Fruit fly (Drosophila melanogaster): Measurements from ENCODE around the gene Jarid2.

Jarid2 gene

DNA sequence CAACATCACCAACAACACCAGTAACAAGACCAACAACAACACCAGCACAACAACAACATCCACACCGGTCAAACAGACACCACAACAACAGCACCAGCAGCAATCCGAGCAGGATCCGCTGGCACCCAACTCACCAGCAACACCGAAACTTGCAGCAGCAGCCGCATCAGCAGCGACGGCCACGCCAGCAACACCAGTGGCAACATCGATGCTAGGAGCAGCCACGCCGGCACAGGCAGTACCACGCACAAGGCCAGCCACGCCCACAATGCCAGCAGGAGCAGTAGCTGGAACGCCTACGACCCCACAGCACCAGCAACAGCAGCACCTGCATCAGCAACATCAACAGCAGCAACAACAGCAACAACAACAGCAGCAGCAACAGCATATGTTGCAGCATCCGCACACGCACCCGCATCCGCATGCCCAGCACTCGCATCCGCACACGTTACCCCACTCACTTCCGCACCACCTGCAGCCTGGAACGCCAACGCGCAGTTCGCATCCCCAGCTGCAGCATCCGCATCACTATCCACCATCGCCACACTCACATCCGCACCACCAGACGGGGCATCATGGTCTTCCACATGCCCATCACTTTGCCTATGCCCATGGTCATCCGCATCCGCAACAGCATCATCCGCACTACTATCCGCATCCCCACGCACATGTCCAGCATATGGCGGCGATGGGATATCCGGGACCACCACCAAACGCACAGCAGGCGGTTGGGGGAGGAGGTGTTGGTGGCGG is 5.5 kb upstream of the Jarid2 start:
- TF ChIP-seq CG17801 (GFP tag; optimal IDR thresholded peaks at IDR 0.05; ENCODE audit: partially characterized antibody), result no peak

DNA sequence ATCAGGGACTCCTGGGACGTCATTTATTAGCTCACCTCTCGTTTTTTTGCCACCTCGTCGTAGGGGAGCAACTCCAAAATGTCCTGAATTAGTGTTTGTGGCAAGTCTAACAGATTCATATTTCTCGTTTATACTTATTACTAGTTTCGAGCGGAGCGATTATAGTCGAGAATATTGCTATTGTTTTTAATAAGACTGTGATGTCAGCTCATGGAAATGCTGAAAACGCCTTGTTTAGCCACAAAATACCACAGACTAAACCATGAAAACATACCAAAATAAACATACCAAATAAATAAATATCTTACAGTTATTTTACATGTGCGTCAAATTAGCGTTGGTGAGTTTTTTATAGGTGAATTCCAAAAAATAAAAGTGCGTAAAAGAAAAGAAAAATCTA is 10.7 kb downstream of the Jarid2 start, which contains the start of gene pall:
Gene pall (minus strand): TSS at position 205 of the 400 bp plus-strand sequence.
- TF ChIP-seq CG17801 (GFP tag; optimal IDR thresholded peaks at IDR 0.05; ENCODE audit: partially characterized antibody), result peak; percentile 28

DNA sequence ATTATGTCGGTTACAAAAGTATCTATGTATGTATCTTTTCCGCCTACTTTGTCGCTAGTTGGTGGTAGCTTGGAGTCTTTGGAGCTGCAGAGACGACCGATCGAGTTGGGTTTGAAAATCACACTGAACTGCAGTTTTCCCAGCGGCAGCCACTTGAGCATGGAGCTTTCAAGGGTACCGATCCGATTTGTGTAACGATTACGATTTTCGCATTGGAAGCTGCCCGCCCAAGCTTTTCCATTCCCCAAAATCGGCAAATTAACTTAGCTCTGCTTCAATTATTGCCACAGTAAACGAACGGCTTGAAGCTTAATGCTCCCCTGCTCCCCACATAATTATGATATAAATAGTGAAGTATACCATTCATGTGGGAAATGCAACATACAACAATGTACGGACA is 12.3 kb downstream of the Jarid2 start, which contains the start of gene CG32036:
Gene CG32036 (minus strand): TSS at position 101 of the 400 bp plus-strand sequence.
- TF ChIP-seq CG17801 (GFP tag; optimal IDR thresholded peaks at IDR 0.05; ENCODE audit: partially characterized antibody), result no peak

DNA sequence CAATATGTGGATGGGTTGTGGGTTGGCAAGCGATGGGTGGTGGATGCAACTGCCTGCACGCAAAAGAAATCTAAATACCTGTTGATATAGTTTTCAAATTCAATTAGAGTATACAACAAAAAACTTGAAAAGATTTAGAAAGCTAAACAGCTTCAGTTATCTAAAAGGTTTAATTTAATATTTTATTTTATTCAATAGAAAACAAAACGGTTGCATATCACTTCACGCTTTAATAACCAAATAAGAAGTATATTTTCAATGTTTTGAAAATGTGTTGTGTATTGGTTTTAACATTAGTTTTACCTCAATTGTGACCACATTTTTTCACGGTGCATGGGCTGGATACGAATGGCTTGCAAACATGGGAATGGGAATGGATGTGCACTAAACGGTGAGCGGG is 12.8 kb downstream of the Jarid2 start:
- TF ChIP-seq CG17801 (GFP tag; optimal IDR thresholded peaks at IDR 0.05; ENCODE audit: partially characterized antibody), result no peak

DNA sequence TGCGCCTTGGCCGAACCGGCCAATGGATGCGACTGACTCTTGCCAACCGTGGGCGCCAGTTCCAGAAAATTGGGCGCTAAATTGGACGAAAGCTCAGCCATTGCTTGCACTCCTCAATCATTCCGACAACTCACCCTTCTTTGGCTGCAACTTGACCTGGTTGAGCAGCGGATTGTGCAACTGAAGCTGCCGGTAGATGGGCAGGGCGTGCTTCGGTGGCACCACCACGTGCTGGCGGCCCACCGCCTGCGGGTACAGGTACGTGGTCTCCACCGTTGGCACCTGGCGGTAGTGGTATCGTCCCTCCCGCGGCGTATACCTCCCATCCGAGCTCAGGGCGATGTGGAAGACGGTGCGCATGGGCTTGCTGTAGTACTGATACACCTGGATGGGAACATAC is 13.6 kb downstream of the Jarid2 start:
- TF ChIP-seq CG17801 (GFP tag; optimal IDR thresholded peaks at IDR 0.05; ENCODE audit: partially characterized antibody), result no peak

DNA sequence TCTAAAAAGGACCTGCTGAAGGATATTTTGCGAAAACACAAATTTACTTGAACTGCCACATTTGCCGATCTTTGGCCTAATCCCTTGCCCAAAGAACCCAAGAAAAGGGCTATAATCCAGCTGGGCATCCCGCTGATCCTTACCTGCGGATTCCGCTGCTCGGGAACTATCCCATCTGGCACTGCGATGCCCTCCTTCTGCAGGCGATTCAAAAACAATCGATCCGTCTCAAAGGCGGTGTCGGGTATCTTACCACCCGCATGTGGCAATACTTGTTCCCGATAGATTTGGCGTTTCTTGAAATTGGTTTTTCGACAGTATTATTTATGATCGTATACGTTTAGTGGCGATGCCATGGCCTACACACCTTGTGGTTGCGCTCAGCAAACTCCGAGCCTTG is 14.5 kb downstream of the Jarid2 start:
- no peak for TF ChIP-seq CG17801 (GFP tag; optimal IDR thresholded peaks at IDR 0.05; ENCODE audit: partially characterized antibody)

DNA sequence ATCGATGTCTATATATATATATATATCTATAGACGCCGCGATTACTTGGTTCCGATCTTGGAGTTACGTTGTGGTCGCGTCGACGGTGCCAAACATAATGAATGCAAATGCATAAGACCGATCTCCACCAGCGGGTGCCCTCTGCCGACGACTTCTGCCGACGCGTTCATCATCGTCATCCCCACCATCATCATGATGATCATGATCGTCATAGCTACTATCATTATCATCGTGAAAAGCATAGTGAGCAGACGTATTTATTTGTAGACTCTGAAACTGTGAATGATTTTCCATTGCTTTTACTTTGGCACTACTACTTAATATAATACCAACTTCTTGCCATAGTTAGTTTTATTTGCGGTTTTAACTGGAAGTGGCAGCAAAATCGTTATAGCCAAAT is 15.3 kb downstream of the Jarid2 start, which contains the start of gene CG32037:
Gene CG32037 (minus strand): TSS at position 101 of the 400 bp plus-strand sequence.
- no peak for TF ChIP-seq CG17801 (GFP tag; optimal IDR thresholded peaks at IDR 0.05; ENCODE audit: partially characterized antibody)

DNA sequence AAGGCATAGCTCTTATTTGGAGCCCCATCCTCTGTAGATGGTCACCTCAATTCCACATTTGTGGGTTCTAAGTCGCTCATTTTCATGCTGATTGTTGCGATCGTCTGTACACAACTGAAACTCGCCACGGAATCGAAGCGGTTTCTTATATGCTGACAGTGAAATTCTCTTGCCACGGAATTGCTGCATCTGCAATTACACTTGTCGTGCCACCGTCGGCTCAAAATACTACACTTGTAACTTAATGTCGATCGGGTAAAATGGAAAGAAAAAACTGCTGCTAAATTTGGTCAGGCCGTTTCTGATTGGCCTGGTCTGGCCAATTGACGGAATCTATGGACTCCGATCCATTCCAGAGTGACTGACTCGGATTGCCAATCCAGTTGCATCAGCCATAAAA is 20.4 kb downstream of the Jarid2 start:
- TF ChIP-seq CG17801 (GFP tag; optimal IDR thresholded peaks at IDR 0.05; ENCODE audit: partially characterized antibody), result peak; percentile 78

DNA sequence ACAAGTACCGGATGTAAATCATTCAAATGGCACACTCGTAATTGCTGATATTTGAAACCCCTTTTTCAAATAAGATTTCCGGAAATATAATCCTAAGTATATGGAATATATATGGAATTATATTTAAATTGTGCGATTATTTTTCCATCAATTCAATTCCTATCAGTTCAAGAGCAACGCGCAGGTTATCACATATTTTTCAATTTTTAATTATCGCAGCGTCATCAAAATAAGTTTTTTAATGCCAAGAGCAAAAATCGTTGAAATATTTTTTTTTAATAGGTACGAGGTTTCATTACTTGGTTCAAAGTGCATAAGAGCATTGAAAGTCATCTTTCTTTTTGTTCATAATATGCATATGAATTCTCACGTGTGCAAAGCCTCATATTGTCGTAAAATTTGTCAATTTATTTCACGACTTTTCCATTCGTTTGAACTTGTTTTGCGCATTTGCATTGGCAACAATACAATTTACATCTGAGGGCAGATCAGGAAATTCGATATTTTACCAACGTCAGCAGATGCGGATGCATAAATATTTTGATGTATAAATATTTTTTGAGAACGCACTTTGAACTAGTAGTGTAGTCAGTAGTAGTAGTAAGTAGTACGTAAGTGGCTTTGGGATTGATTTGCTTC is 21.3 kb downstream of the Jarid2 start:
- no peak for TF ChIP-seq CG17801 (GFP tag; optimal IDR thresholded peaks at IDR 0.05; ENCODE audit: partially characterized antibody)

DNA sequence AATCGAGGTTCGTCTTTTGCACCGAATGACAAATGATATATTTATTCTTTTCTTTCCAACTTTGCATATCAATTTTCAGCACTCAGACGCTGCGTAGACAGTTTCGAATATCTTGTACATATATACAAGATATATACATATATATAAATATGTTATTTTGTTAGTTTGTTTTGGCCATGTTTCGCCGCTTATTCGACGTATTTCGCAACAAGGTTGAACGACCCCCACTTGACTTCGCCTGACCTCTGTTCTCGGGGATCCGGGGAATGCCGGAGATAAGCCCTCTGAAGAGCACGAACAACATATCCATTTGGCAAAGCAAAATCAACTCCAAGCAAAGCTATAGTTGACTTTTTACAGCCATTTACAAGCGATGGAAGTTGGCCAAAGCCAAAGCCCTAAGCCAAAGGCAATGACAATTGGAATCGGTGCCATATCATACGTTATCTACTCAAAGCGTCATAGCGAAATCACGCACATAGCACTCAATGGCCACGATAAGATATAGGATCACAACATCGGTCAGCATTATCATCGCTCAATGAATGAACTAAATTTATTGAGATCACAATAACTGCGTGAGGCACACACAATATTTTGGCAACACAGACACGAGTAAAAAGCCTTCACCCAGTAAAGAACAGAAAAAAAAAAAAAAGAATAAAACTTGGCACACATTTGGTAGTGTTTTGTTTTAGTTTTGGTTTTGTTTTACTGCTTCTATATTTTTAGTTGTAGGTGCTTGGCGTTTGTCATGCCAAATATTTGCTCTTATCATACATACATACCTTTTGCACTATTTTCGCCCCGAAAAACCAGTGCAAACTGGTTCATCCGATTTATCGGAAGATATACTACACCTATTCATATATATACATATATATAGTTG is 23.3 kb downstream of the Jarid2 start:
- no peak for TF ChIP-seq CG17801 (GFP tag; optimal IDR thresholded peaks at IDR 0.05; ENCODE audit: partially characterized antibody)

DNA sequence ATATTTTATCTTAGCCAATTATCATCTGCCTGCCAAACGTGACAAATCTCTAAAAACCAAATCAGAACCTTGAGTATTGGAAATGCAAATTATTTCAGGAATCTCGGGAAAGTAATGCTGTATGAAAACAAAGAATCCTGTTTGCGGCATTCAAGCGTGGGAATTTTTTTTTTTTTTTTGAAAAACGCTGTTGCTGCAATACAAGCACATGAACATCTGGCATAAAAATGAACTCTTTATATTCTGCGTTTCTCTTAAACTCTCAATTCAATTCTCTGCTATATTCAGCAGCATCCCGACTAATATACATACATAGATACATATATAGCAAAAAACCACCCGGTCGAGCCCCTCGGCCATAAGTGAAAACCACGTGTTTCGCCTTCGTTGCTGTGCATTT is 24.5 kb downstream of the Jarid2 start:
- no peak for TF ChIP-seq CG17801 (GFP tag; optimal IDR thresholded peaks at IDR 0.05; ENCODE audit: partially characterized antibody)

DNA sequence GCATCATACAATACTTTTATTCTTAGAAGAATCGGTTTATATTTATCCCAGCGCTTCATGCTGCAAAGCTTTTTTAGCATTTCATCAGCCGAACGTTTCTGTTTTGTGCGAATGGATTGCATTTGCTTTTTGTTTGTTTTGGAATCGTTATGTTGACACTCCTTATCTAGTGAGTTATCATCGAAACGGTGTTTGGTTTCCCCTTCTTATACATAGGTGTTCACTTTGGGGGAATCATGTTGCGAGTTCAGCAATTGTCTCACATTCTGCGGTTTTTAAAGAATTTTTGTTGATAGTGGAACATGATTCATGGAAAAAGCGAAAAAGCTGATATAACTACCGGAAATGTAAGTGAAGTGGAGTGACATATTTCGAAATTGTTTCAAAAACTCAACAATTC is 25.5 kb downstream of the Jarid2 start:
- no peak for TF ChIP-seq CG17801 (GFP tag; optimal IDR thresholded peaks at IDR 0.05; ENCODE audit: partially characterized antibody)

DNA sequence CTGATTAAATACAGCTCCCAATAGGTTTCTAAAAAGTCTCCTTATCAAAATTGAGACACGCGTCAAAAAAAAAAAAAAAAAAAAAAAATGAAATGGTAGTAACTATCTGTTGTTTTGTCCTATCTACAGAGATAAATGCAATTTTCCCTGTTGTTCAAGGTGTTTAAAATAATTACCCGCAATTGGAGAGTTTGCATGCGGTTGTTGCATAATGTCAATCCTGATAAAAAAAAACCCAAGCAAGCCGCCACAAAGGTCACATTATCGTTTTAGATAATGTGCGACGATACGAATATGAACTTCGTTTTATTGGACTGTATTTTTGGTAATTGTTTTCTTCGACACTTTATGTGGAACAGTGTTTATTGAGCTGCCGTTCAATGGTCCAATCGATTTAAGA is 26.0 kb downstream of the Jarid2 start:
- TF ChIP-seq CG17801 (GFP tag; optimal IDR thresholded peaks at IDR 0.05; ENCODE audit: partially characterized antibody), result no peak

DNA sequence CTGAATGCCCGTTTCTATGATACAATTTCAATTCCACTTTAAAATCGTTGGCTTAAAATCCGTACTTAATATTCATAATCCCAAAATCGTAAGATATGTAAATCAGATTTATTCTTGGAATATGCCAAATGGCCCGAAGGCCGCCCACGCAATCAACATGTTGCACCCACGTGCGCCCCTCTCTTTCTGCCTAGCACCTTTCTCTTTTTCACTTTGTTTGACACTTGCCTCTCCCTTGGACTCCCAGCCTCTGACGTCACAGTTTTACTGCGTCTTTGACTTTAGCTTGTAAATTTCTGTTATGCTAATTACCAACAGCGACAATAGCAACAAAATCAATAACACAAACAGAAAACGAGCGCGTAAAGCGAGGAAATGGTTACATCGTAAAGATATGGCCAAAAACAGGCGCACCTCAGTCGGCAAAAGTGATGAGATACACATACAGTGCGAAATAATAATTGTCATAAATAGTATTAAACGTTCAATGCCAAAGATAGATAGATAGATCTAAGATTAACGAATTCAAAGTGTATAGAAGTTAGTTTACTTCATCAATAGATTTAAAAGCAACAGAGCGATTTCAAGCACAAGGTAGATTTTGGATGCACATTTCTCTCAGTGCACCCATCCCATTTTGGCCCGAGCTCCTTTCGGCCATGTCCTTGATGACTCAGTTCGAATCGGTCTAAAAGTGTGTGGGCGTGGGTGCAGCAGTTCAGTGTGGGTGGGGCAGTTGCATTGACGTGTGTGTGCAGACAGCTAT is 26.9 kb downstream of the Jarid2 start:
- TF ChIP-seq CG17801 (GFP tag; optimal IDR thresholded peaks at IDR 0.05; ENCODE audit: partially characterized antibody), result no peak

DNA sequence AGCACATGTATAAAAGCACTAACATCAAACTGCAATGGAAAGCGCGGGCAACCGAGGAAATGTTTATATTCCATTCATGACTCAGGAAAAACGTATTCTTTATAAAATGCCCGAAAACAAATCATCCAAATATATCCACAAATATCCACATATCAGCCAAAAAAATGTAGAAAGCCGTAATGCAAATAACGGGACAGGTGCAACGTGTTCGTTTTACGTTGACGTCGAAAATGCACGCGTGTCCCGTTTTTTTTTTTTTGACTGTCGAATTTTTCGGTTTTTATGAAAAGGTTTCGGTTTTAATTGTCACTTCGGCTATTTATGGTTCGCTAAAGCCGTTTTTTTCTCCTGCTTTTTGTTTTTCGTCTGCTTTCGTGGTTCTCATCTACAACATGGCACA is 27.7 kb downstream of the Jarid2 start:
- TF ChIP-seq CG17801 (GFP tag; optimal IDR thresholded peaks at IDR 0.05; ENCODE audit: partially characterized antibody), result no peak

All from ovary, adult (tissue).